Fruit fly (Drosophila melanogaster) whole organism, pupa: ENCODE data around the gene Gs2.

ENCODE experiments used
- CG10348 ChIP-seq: fragments of 200-800 bp; sonication (Bioruptor generic); IDR thresholded peaks from 2 replicates; pipeline ENCODE4 v1.3.6; 2022; ENCODE audit warnings: missing biosample characterization, missing genetic modification characterization
- CG32121 ChIP-seq: fragments of 200-800 bp; sonication (Bioruptor generic); IDR thresholded peaks from 2 replicates; pipeline ENCODE4 v1.3.6; 2022; ENCODE audit warnings: missing biosample characterization, missing genetic modification characterization
- D1 ChIP-seq: fragments of 200-800 bp; sonication (Bioruptor generic); optimal IDR thresholded peaks from 2 replicates; lab custom pipeline; 2018; ENCODE audit warnings: missing biosample characterization, mild to moderate bottlenecking, missing genetic modification characterization, moderate library complexity
- Ets98B ChIP-seq: fragments of 200-800 bp; sonication (Bioruptor generic); IDR thresholded peaks from 2 replicates; pipeline ENCODE4 v1.3.6; 2022; ENCODE audit warnings: missing biosample characterization, missing genetic modification characterization
- Pif1B ChIP-seq: fragments of 200-800 bp; sonication (Bioruptor generic); optimal IDR thresholded peaks from 3 replicates; lab custom pipeline; 2016; ENCODE audit warnings: missing biosample characterization, missing genetic modification characterization
- Snoo ChIP-seq: fragments of 200-800 bp; sonication (Bioruptor generic); optimal IDR thresholded peaks from 3 replicates; lab custom pipeline; 2017; ENCODE audit warnings: missing biosample characterization, mild to moderate bottlenecking, missing genetic modification characterization, inconsistent platforms
- fd96Ca ChIP-seq: fragments of 200-800 bp; sonication (Bioruptor generic); IDR thresholded peaks from 3 replicates; pipeline ENCODE4 v1.3.6; 2022; ENCODE audit warnings: missing biosample characterization, missing genetic modification characterization

DNA sequence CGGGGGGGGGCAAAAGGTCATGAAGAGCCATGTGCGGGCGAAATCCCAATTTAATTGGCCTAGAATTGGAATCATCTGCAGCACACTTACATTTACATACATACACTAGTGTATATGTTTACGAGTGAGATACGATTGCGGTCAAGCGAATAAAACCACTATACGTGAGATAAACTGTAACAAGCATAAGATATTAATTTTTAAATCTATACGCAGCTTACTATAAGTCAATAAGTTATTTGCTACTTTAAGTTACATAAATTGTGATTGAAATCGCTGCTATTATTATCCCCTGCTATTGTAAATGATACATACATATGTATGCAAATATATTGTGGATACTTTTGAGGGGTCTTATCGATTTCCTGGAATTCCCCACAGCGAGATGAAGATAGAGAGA lies 43.5 kb upstream of the Gs2 start:
- no peak; the same call in 1 of the 2 replicates for TF ChIP-seq CG32121
- no peak for TF ChIP-seq CG10348 (GFP tag; lab: Robert Waterston, UW)
- TF ChIP-seq fd96Ca (GFP tag; lab: Robert Waterston, UW): no peak
- TF ChIP-seq D1 (tag; lab: Kevin White, UChicago): no peak
- peak; percentile 2 for TF ChIP-seq Pif1B (GFP tag; lab: Kevin White, UChicago)
- no peak for TF ChIP-seq Snoo (tag; lab: Kevin White, UChicago)
- TF ChIP-seq Ets98B (GFP tag; lab: Robert Waterston, UW): no peak
